Comparison of ENCODE assay signal across 1 fruit fly cellular context in genomic region chr3R:6008202-6009062, dm6.
TF ChIP-seq lines count a peak whose summit lies in the region.

Gene Rm62, minus strand, starts transcription at chr3R:6008579.

TF ChIP-seq in whole organism, embryonic, 481 proteins besides CTCF, POLR2A, EP300 and RAD21 (continued from another document and continues in another):
- TF ChIP-seq wek (GFP tag; optimal IDR thresholded peaks at IDR 0.05; lab: Kevin White, UChicago) = peak; percentile 43
- peak; percentile 29 for TF ChIP-seq B-H2 (GFP tag; optimal IDR thresholded peaks at IDR 0.05; lab: Kevin White, UChicago)
- no peak for TF ChIP-seq NC2α (GFP tag; optimal IDR thresholded peaks at IDR 0.05; lab: Kevin White, UChicago)
- no peak for TF ChIP-seq CG8765 (GFP tag; IDR thresholded peaks at IDR 0.05; lab: Robert Waterston, UW)
- TF ChIP-seq CG9437 (GFP tag; optimal IDR thresholded peaks at IDR 0.05; lab: Kevin White, UChicago) = no peak
- no peak for TF ChIP-seq sc (optimal IDR thresholded peaks at IDR 0.05; lab: Kevin White, UChicago)
- TF ChIP-seq sc (GFP tag; optimal IDR thresholded peaks at IDR 0.05; lab: Kevin White, UChicago) = no peak
- peak; percentile 43 for TF ChIP-seq Sry-δ (GFP tag; optimal IDR thresholded peaks at IDR 0.05; lab: Kevin White, UChicago)
- no peak for TF ChIP-seq CG10366 (GFP tag; IDR thresholded peaks at IDR 0.05; lab: Robert Waterston, UW)
- no peak for TF ChIP-seq pan (optimal IDR thresholded peaks at IDR 0.05; lab: Kevin White, UChicago)
- no peak for TF ChIP-seq pan (GFP tag; optimal IDR thresholded peaks at IDR 0.05 in 1 of 2, IDR thresholded peaks at IDR 0.05 in 1 of 2)
- no peak for TF ChIP-seq Mad (GFP tag; optimal IDR thresholded peaks at IDR 0.05; lab: Kevin White, UChicago)
- TF ChIP-seq CG11560 (tag; IDR thresholded peaks at IDR 0.05; lab: Robert Waterston, UW) = no peak
- peak; percentile 57 for TF ChIP-seq CG17186 (GFP tag; optimal IDR thresholded peaks at IDR 0.05; lab: Kevin White, UChicago)
- TF ChIP-seq CG7556 (GFP tag; optimal IDR thresholded peaks at IDR 0.05; lab: Kevin White, UChicago) = peak; percentile 4
- peak; percentile 44 for TF ChIP-seq Fer1 (GFP tag; optimal IDR thresholded peaks at IDR 0.05; lab: Kevin White, UChicago)
- peak; percentile 42 for TF ChIP-seq Blimp-1 (GFP tag; optimal IDR thresholded peaks at IDR 0.05; lab: Kevin White, UChicago)
- peak; percentile 61; the same call in 2 of the 3 replicates for TF ChIP-seq HLH4C (GFP tag; IDR thresholded peaks at IDR 0.05; lab: Robert Waterston, UW; ENCODE audit: partially characterized antibody)
- no peak for TF ChIP-seq dati (GFP tag; IDR thresholded peaks at IDR 0.05; lab: Robert Waterston, UW)
- TF ChIP-seq tna (GFP tag; IDR thresholded peaks at IDR 0.05; lab: Robert Waterston, UW; ENCODE audit: partially characterized antibody) = no peak
- peak; percentile 88 for TF ChIP-seq E2f2 (GFP tag; IDR thresholded peaks at IDR 0.05; lab: Robert Waterston, UW)
- TF ChIP-seq CG9797 (GFP tag; optimal IDR thresholded peaks at IDR 0.05; lab: Kevin White, UChicago) = peak; percentile 90
- TF ChIP-seq CG15073 (GFP tag; optimal IDR thresholded peaks at IDR 0.05; lab: Kevin White, UChicago) = no peak
- no peak for TF ChIP-seq gsb-n (tag; optimal IDR thresholded peaks at IDR 0.05; lab: Kevin White, UChicago)
- TF ChIP-seq Jarid2 (GFP tag; optimal IDR thresholded peaks at IDR 0.05; lab: Kevin White, UChicago) = peak; percentile 61
- no peak for TF ChIP-seq kay (GFP tag; optimal IDR thresholded peaks at IDR 0.05; lab: Kevin White, UChicago)
- TF ChIP-seq crc (GFP tag; optimal IDR thresholded peaks at IDR 0.05; lab: Kevin White, UChicago) = no peak
- no peak for TF ChIP-seq CG1602 (GFP tag; optimal IDR thresholded peaks at IDR 0.05; lab: Kevin White, UChicago)
- peak; percentile 3 for TF ChIP-seq Asciz (GFP tag; optimal IDR thresholded peaks at IDR 0.05; lab: Kevin White, UChicago)
- TF ChIP-seq vnd (GFP tag; IDR thresholded peaks at IDR 0.05; lab: Robert Waterston, UW; ENCODE audit: partially characterized antibody) = 0 out of 3 replicates have a peak, but pooled peaks have one; percentile 26
- TF ChIP-seq eve (GFP tag; optimal IDR thresholded peaks at IDR 0.05; lab: Kevin White, UChicago) = no peak
- TF ChIP-seq Atf6 (GFP tag; IDR thresholded peaks at IDR 0.05; lab: Robert Waterston, UW) = peak; percentile 34; the same call in 1 of the 2 replicates
- TF ChIP-seq tll (GFP tag; optimal IDR thresholded peaks at IDR 0.05; lab: Kevin White, UChicago) = no peak
- peak; percentile 48 for TF ChIP-seq gcm (GFP tag; optimal IDR thresholded peaks at IDR 0.05; lab: Kevin White, UChicago)
- peak; percentile 90 for TF ChIP-seq Med (GFP tag; lab: Kevin White, UChicago)
- no peak for TF ChIP-seq ind (GFP tag; optimal IDR thresholded peaks at IDR 0.05; lab: Kevin White, UChicago)
- TF ChIP-seq Taf1 (GFP tag; IDR thresholded peaks at IDR 0.05; lab: Robert Waterston, UW) = no peak
- TF ChIP-seq dan (GFP tag; IDR thresholded peaks at IDR 0.05; lab: Robert Waterston, UW) = no peak
- peak; percentile 40; the same call in 1 of the 2 replicates for TF ChIP-seq unc-4 (GFP tag; IDR thresholded peaks at IDR 0.05; lab: Robert Waterston, UW; ENCODE audit: partially characterized antibody)
- TF ChIP-seq Bdp1 (GFP tag; optimal IDR thresholded peaks at IDR 0.05; lab: Kevin White, UChicago) = no peak
- TF ChIP-seq CG17829 (tag; optimal IDR thresholded peaks at IDR 0.05; lab: Kevin White, UChicago) = peak; percentile 11
- 0 out of 2 replicates have a peak, but pooled peaks have one; percentile 19 for TF ChIP-seq CG32532 (GFP tag; IDR thresholded peaks at IDR 0.05; lab: Robert Waterston, UW)
- peak; percentile 31 for TF ChIP-seq CG17912 (GFP tag; optimal IDR thresholded peaks at IDR 0.05; lab: Kevin White, UChicago)
- no peak for TF ChIP-seq pfk (GFP tag; optimal IDR thresholded peaks at IDR 0.05; lab: Kevin White, UChicago)
- no peak for TF ChIP-seq CG6765 (GFP tag; optimal IDR thresholded peaks at IDR 0.05; lab: Kevin White, UChicago)
- peak; percentile 28 for TF ChIP-seq unpg (GFP tag; optimal IDR thresholded peaks at IDR 0.05; lab: Kevin White, UChicago)
- no peak for TF ChIP-seq CG4404 (GFP tag; IDR thresholded peaks at IDR 0.05; lab: Robert Waterston, UW)
- TF ChIP-seq CG7745 (tag; optimal IDR thresholded peaks at IDR 0.05; lab: Kevin White, UChicago) = no peak
- no peak for TF ChIP-seq Atf-2 (GFP tag; optimal IDR thresholded peaks at IDR 0.05; lab: Kevin White, UChicago)
- TF ChIP-seq CG4707 (GFP tag; optimal IDR thresholded peaks at IDR 0.05; lab: Kevin White, UChicago) = peak; percentile 10
- TF ChIP-seq ci (GFP tag; IDR thresholded peaks at IDR 0.05; lab: Robert Waterston, UW) = peak; percentile 80
- TF ChIP-seq sob (GFP tag; IDR thresholded peaks at IDR 0.05; lab: Robert Waterston, UW) = peak; percentile 52
- no peak for TF ChIP-seq CG16779 (GFP tag; IDR thresholded peaks at IDR 0.05; lab: Robert Waterston, UW)
- TF ChIP-seq CG11456 (GFP tag; IDR thresholded peaks at IDR 0.05; lab: Robert Waterston, UW) = no peak
- TF ChIP-seq CG8089 (GFP tag; optimal IDR thresholded peaks at IDR 0.05; lab: Kevin White, UChicago) = no peak
- TF ChIP-seq CG8359 (GFP tag; optimal IDR thresholded peaks at IDR 0.05; lab: Kevin White, UChicago; ENCODE audit: borderline replicate concordance) = no peak
- TF ChIP-seq CG12659 (GFP tag; optimal IDR thresholded peaks at IDR 0.05; lab: Kevin White, UChicago) = peak; percentile 48
- peak; percentile 1 for TF ChIP-seq CG14710 (tag; optimal IDR thresholded peaks at IDR 0.05; lab: Kevin White, UChicago)
- TF ChIP-seq CG4282 (GFP tag; optimal IDR thresholded peaks at IDR 0.05; lab: Kevin White, UChicago) = no peak
- TF ChIP-seq CG9215 (GFP tag; IDR thresholded peaks at IDR 0.05; lab: Robert Waterston, UW) = no peak
- peak; percentile 11 for TF ChIP-seq Hand (GFP tag; optimal IDR thresholded peaks at IDR 0.05; lab: Kevin White, UChicago)
- TF ChIP-seq Bgb (GFP tag; IDR thresholded peaks at IDR 0.05; lab: Robert Waterston, UW; ENCODE audit: partially characterized antibody) = peak; percentile 62
- peak; percentile 30 for TF ChIP-seq CG9727 (GFP tag; optimal IDR thresholded peaks at IDR 0.05; lab: Kevin White, UChicago)
- TF ChIP-seq CG13894 (tag; optimal IDR thresholded peaks at IDR 0.05; lab: Kevin White, UChicago) = peak; percentile 32
- no peak for TF ChIP-seq CG8388 (GFP tag; optimal IDR thresholded peaks at IDR 0.05; lab: Kevin White, UChicago)
- no peak for TF ChIP-seq CG17359 (tag; optimal IDR thresholded peaks at IDR 0.05; lab: Kevin White, UChicago)
- no peak for TF ChIP-seq CG10147 (GFP tag; optimal IDR thresholded peaks at IDR 0.05; lab: Kevin White, UChicago)
- peak; percentile 4 for TF ChIP-seq CrebB (tag; optimal IDR thresholded peaks at IDR 0.05; lab: Kevin White, UChicago)
- peak; percentile 41 for TF ChIP-seq ac (GFP tag; optimal IDR thresholded peaks at IDR 0.05; lab: Kevin White, UChicago)
- no peak for TF ChIP-seq CG12104 (GFP tag; optimal IDR thresholded peaks at IDR 0.05; lab: Kevin White, UChicago)
- TF ChIP-seq D19A (tag; optimal IDR thresholded peaks at IDR 0.05; lab: Kevin White, UChicago) = no peak
- no peak for TF ChIP-seq ssp (GFP tag; IDR thresholded peaks at IDR 0.05; lab: Robert Waterston, UW)
- no peak for TF ChIP-seq CG6689 (GFP tag; IDR thresholded peaks at IDR 0.05; lab: Robert Waterston, UW)
- TF ChIP-seq CG12155 (GFP tag; optimal IDR thresholded peaks at IDR 0.05; lab: Kevin White, UChicago) = no peak
- no peak for TF ChIP-seq CG9817 (tag; optimal IDR thresholded peaks at IDR 0.05; lab: Kevin White, UChicago)
- no peak for TF ChIP-seq CG2199 (GFP tag; IDR thresholded peaks at IDR 0.05; lab: Robert Waterston, UW)
- peak; percentile 33 for TF ChIP-seq CG7987 (GFP tag; optimal IDR thresholded peaks at IDR 0.05; lab: Kevin White, UChicago)
- TF ChIP-seq slou (GFP tag; optimal IDR thresholded peaks at IDR 0.05; lab: Kevin White, UChicago) = no peak
- TF ChIP-seq Deaf1 (tag; optimal IDR thresholded peaks at IDR 0.05; lab: Kevin White, UChicago) = no peak
- peak; percentile 13 for TF ChIP-seq NfI (GFP tag; optimal IDR thresholded peaks at IDR 0.05; lab: Kevin White, UChicago)
- no peak for TF ChIP-seq da (GFP tag; optimal IDR thresholded peaks at IDR 0.05; lab: Kevin White, UChicago)
- no peak for TF ChIP-seq Meics (GFP tag; optimal IDR thresholded peaks at IDR 0.05; lab: Kevin White, UChicago)
- no peak for TF ChIP-seq CG16863 (GFP tag; optimal IDR thresholded peaks at IDR 0.05; lab: Kevin White, UChicago)
- TF ChIP-seq cas (GFP tag; IDR thresholded peaks at IDR 0.05; lab: Robert Waterston, UW) = no peak
- peak; percentile 27 for TF ChIP-seq fu2 (GFP tag; optimal IDR thresholded peaks at IDR 0.05; lab: Kevin White, UChicago)
- TF ChIP-seq CG4328 (GFP tag; optimal IDR thresholded peaks at IDR 0.05; lab: Kevin White, UChicago) = no peak
- TF ChIP-seq crp (GFP tag; optimal IDR thresholded peaks at IDR 0.05; lab: Kevin White, UChicago) = peak in 1 of 2 experiments; percentile 63
- no peak for TF ChIP-seq hb (GFP tag; IDR thresholded peaks at IDR 0.05; lab: Robert Waterston, UW; ENCODE audit: partially characterized antibody)
- 0 out of 2 replicates have a peak, but pooled peaks have one; percentile 10 for TF ChIP-seq Oaz (GFP tag; IDR thresholded peaks at IDR 0.05; lab: Robert Waterston, UW)
- TF ChIP-seq nmo (GFP tag; optimal IDR thresholded peaks at IDR 0.05; lab: Kevin White, UChicago) = no peak
- peak; percentile 49; the same call in 1 of the 2 replicates for TF ChIP-seq Rfx (GFP tag; IDR thresholded peaks at IDR 0.05; lab: Robert Waterston, UW)
- no peak for TF ChIP-seq CG7928 (GFP tag; optimal IDR thresholded peaks at IDR 0.05; lab: Kevin White, UChicago)
- peak; percentile 28; the same call in 1 of the 3 replicates for TF ChIP-seq zfh1 (GFP tag; IDR thresholded peaks at IDR 0.05; lab: Robert Waterston, UW)
- peak; percentile 41 for TF ChIP-seq sug (tag; optimal IDR thresholded peaks at IDR 0.05; lab: Kevin White, UChicago)
- no peak for TF ChIP-seq Fer2 (tag; optimal IDR thresholded peaks at IDR 0.05; lab: Kevin White, UChicago)
- TF ChIP-seq CG15011 (GFP tag; optimal IDR thresholded peaks at IDR 0.05; lab: Kevin White, UChicago) = no peak
- peak; percentile 53 for TF ChIP-seq dm (GFP tag; optimal IDR thresholded peaks at IDR 0.05; lab: Kevin White, UChicago)
- no peak for TF ChIP-seq CG10959 (GFP tag; IDR thresholded peaks at IDR 0.05; lab: Robert Waterston, UW)
- no peak for TF ChIP-seq CG12236 (GFP tag; optimal IDR thresholded peaks at IDR 0.05; lab: Kevin White, UChicago)
- peak; percentile 60 for TF ChIP-seq oc (tag; optimal IDR thresholded peaks at IDR 0.05; lab: Kevin White, UChicago)
- TF ChIP-seq Rx (GFP tag; IDR thresholded peaks at IDR 0.05; lab: Robert Waterston, UW) = no peak
- TF ChIP-seq vvl (GFP tag; IDR thresholded peaks at IDR 0.05; lab: Robert Waterston, UW) = peak; percentile 88
- TF ChIP-seq MESR4 (GFP tag; optimal IDR thresholded peaks at IDR 0.05; lab: Kevin White, UChicago) = peak; percentile 97
- peak; percentile 84; the same call in 2 of the 3 replicates for TF ChIP-seq CG34422 (GFP tag; IDR thresholded peaks at IDR 0.05; lab: Robert Waterston, UW)
- TF ChIP-seq Hsf (GFP tag; optimal IDR thresholded peaks at IDR 0.05; lab: Kevin White, UChicago) = no peak
- TF ChIP-seq Trl (optimal IDR thresholded peaks at IDR 0.05; lab: Kevin White, UChicago) = no peak
- TF ChIP-seq Trl (GFP tag; optimal IDR thresholded peaks at IDR 0.05; lab: Kevin White, UChicago) = no peak
- no peak for TF ChIP-seq chinmo (GFP tag; IDR thresholded peaks at IDR 0.05; lab: Robert Waterston, UW; ENCODE audit: partially characterized antibody)
- TF ChIP-seq CG12744 (GFP tag; optimal IDR thresholded peaks at IDR 0.05; lab: Kevin White, UChicago) = no peak
- TF ChIP-seq CG8290 (GFP tag; optimal IDR thresholded peaks at IDR 0.05; lab: Kevin White, UChicago) = no peak
- TF ChIP-seq CG8290 (tag; optimal IDR thresholded peaks at IDR 0.05; lab: Kevin White, UChicago) = peak; percentile 31 to 66
- peak; percentile 62; the same call in 2 of the 3 replicates for TF ChIP-seq CG6791 (GFP tag; IDR thresholded peaks at IDR 0.05; lab: Robert Waterston, UW; ENCODE audit: partially characterized antibody)
- peak; percentile 52 for TF ChIP-seq Scr (GFP tag; IDR thresholded peaks at IDR 0.05; lab: Robert Waterston, UW; ENCODE audit: partially characterized antibody)
- no peak for TF ChIP-seq sim (GFP tag; IDR thresholded peaks at IDR 0.05; lab: Robert Waterston, UW)
- TF ChIP-seq CG12942 (GFP tag; optimal IDR thresholded peaks at IDR 0.05; lab: Kevin White, UChicago) = no peak
- TF ChIP-seq trh (GFP tag; optimal IDR thresholded peaks at IDR 0.05; lab: Kevin White, UChicago) = no peak
- peak; percentile 40 for TF ChIP-seq CG15479 (GFP tag; optimal IDR thresholded peaks at IDR 0.05; lab: Kevin White, UChicago)
- TF ChIP-seq C15 (GFP tag; IDR thresholded peaks at IDR 0.05; lab: Robert Waterston, UW) = no peak
- TF ChIP-seq jing (GFP tag; optimal IDR thresholded peaks at IDR 0.05; lab: Kevin White, UChicago) = no peak
- TF ChIP-seq CG17361 (GFP tag; IDR thresholded peaks at IDR 0.05; lab: Robert Waterston, UW) = no peak
- no peak for TF ChIP-seq Spps (tag; optimal IDR thresholded peaks at IDR 0.05; lab: Kevin White, UChicago)
- TF ChIP-seq PHDP (tag; optimal IDR thresholded peaks at IDR 0.05; lab: Kevin White, UChicago) = no peak
- peak; percentile 25 for TF ChIP-seq lilli (GFP tag; optimal IDR thresholded peaks at IDR 0.05; lab: Kevin White, UChicago)
- TF ChIP-seq CG7839 (tag; optimal IDR thresholded peaks at IDR 0.05; lab: Kevin White, UChicago) = peak; percentile 18
- no peak for TF ChIP-seq CG11696 (GFP tag; IDR thresholded peaks at IDR 0.05; lab: Robert Waterston, UW)
- no peak for TF ChIP-seq gem (tag; optimal IDR thresholded peaks at IDR 0.05; lab: Kevin White, UChicago)
- TF ChIP-seq CG15514 (GFP tag; optimal IDR thresholded peaks at IDR 0.05; lab: Kevin White, UChicago) = peak; percentile 52
- TF ChIP-seq ATbp (GFP tag; optimal IDR thresholded peaks at IDR 0.05; lab: Kevin White, UChicago) = no peak
- peak; percentile 62; the same call in 1 of the 2 replicates for TF ChIP-seq NFAT (GFP tag; IDR thresholded peaks at IDR 0.05; lab: Robert Waterston, UW)
- TF ChIP-seq CG8478 (optimal IDR thresholded peaks at IDR 0.05; lab: Kevin White, UChicago) = no peak
- peak in 1 of 2 experiments; percentile 17 for TF ChIP-seq Hr51 (GFP tag; optimal IDR thresholded peaks at IDR 0.05; lab: Kevin White, UChicago)
- TF ChIP-seq klu (GFP tag; IDR thresholded peaks at IDR 0.05; lab: Robert Waterston, UW) = no peak
- TF ChIP-seq CG6813 (GFP tag; optimal IDR thresholded peaks at IDR 0.05; lab: Kevin White, UChicago) = no peak
